Worm (Caenorhabditis elegans) whole organism, L3 larva: ENCODE results near the gene srt-31.

Source experiments
- aly-2 ChIP-seq: fragments of 150-350 bp; optimal IDR thresholded peaks from 2 replicates; lab custom pipeline; 2014; ENCODE audit warnings: missing biosample characterization, missing genetic modification characterization
- egl-27 ChIP-seq: sonication (generic microtip); optimal IDR thresholded peaks from 4 replicates; lab custom pipeline; 2017; ENCODE audit warnings: missing biosample characterization, missing genetic modification reagents, missing genetic modification characterization
- nfya-1 ChIP-seq: sonication (generic microtip); optimal IDR thresholded peaks from 2 replicates; lab custom pipeline; 2017; ENCODE audit warnings: missing genetic modification characterization, mild to moderate bottlenecking, missing compliant biosample characterization, antibody characterized with exemption, moderate library complexity; ENCODE audit not compliant: insufficient read depth
- nhr-23 ChIP-seq: fragments of 150-350 bp; optimal IDR thresholded peaks from 2 replicates; lab custom pipeline; 2014; ENCODE audit warnings: missing biosample characterization, missing genetic modification reagents, missing genetic modification characterization
- nhr-25 ChIP-seq: sonication (generic microtip); optimal IDR thresholded peaks from 2 replicates; lab custom pipeline; 2017; ENCODE audit warnings: missing biosample characterization, missing genetic modification characterization
- nhr-28 ChIP-seq: fragments of 150-350 bp; optimal IDR thresholded peaks from 2 replicates; lab custom pipeline; 2014; ENCODE audit warnings: missing biosample characterization, missing genetic modification characterization
- nhr-76 ChIP-seq: fragments of 150-350 bp; sonication (generic microtip); optimal IDR thresholded peaks from 5 replicates; lab custom pipeline; 2014; ENCODE audit warnings: missing biosample characterization, missing genetic modification characterization
- nhr-77 ChIP-seq: fragments of 150-350 bp; optimal IDR thresholded peaks from 2 replicates; lab custom pipeline; 2014; ENCODE audit warnings: missing biosample characterization, missing genetic modification characterization
- pqm-1 ChIP-seq: fragments of 150-350 bp; optimal IDR thresholded peaks from 2 replicates; lab custom pipeline; 2017; ENCODE audit warnings: missing biosample characterization, missing genetic modification characterization, inconsistent platforms
- skn-1 ChIP-seq: fragments of 150-350 bp; optimal IDR thresholded peaks from 2 replicates; lab custom pipeline; 2014; ENCODE audit warnings: missing biosample characterization, missing genetic modification characterization
- snpc-4 ChIP-seq: fragments of 150-350 bp; optimal IDR thresholded peaks from 2 replicates; lab custom pipeline; 2014; ENCODE audit warnings: missing biosample characterization, missing genetic modification characterization
- zag-1 ChIP-seq: fragments of 150-350 bp; optimal IDR thresholded peaks from 2 replicates; lab custom pipeline; 2014; ENCODE audit warnings: missing biosample characterization, missing genetic modification characterization

- TF ChIP-seq nhr-25 (tag; lab: Kevin White, UChicago) (no peak), egl-27 (tag; lab: Kevin White, UChicago) (no peak), pqm-1 (tag; lab: Kevin White, UChicago) (peak; percentile 90), snpc-4 (tag; lab: Kevin White, UChicago) (no peak), aly-2 (tag; lab: Kevin White, UChicago) (no peak), nhr-23 (tag; lab: Kevin White, UChicago) (no peak), skn-1 (no peak), nhr-77 (tag; lab: Kevin White, UChicago) (no peak), nfya-1 (tag; lab: Kevin White, UChicago) (no peak), zag-1 (tag; lab: Kevin White, UChicago) (no peak), nhr-76 (tag; lab: Kevin White, UChicago) (no peak), nhr-28 (no peak)
These were observed 5.0 kb downstream of the srt-31 start, which contains the start of gene nhr-55 for ce11 chrV:477664-478212.
